Fruit fly (Drosophila melanogaster): ENCODE measurements around the gene MetRS-m.
A peak's percentile ranks its signal among the peaks of the same experiment; 100 is the strongest.

The MetRS-m gene

DNA sequence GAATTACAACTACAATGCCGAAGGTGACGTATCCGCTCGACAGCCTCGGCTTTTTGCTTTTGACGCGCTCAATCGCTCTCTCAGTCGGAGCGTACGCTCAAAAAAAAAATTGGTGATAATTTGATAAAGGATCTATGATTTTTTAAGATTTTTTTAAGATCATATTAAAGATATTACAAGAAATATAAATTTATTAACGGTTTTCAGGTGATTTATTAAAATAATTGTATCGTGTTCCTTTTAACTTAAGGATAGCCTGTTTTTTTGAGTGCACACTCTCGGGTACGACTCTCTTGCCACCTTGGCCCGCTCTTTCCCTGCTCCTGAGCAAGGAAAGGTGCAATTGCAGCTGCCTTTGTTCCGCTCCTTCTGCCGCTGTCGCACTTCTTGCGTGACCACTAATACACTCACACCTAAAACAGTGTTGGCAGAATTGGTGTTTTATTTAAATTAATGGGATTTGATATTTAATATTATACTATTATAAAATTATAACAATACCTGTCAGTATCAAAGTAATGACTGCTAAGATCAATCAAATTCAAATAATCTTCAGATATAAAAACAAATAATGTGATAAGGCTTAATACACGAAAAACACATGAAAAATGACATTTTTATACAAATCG, 18.2 kb upstream of the MetRS-m start (continued):
- TF ChIP-seq CG11456 (GFP tag; IDR thresholded peaks at IDR 0.05): peak; percentile 76
- TF ChIP-seq gfzf (GFP tag; optimal IDR thresholded peaks at IDR 0.05): no peak
- no peak for TF ChIP-seq Bteb2 (GFP tag; optimal IDR thresholded peaks at IDR 0.05)
- no peak for TF ChIP-seq Myb (GFP tag; optimal IDR thresholded peaks at IDR 0.05)
- peak; percentile 46 for TF ChIP-seq vfl (GFP tag; optimal IDR thresholded peaks at IDR 0.05)
- no peak for TF ChIP-seq Doc3 (GFP tag; IDR thresholded peaks at IDR 0.05; ENCODE audit: partially characterized antibody)
- TF ChIP-seq CG12942 (GFP tag; optimal IDR thresholded peaks at IDR 0.05): peak; percentile 52
- TF ChIP-seq sisA (GFP tag; IDR thresholded peaks at IDR 0.05): peak; percentile 70
- TF ChIP-seq sr (GFP tag; IDR thresholded peaks at IDR 0.05): no peak
- no peak for TF ChIP-seq CG14860 (GFP tag; IDR thresholded peaks at IDR 0.05; ENCODE audit: partially characterized antibody)
- TF ChIP-seq C15 (GFP tag; IDR thresholded peaks at IDR 0.05): no peak
- TF ChIP-seq Asciz (GFP tag; optimal IDR thresholded peaks at IDR 0.05): no peak
- TF ChIP-seq sna (GFP tag; IDR thresholded peaks at IDR 0.05; ENCODE audit: partially characterized antibody): no peak
- TF ChIP-seq bowl (GFP tag; IDR thresholded peaks at IDR 0.05): peak; percentile 61; the same call in 1 of the 2 replicates
- 0 out of 2 replicates have a peak, but pooled peaks have one; percentile 50 for TF ChIP-seq sens-2 (GFP tag; IDR thresholded peaks at IDR 0.05)
- peak; percentile 54; the same call in 1 of the 2 replicates for TF ChIP-seq al (GFP tag; IDR thresholded peaks at IDR 0.05)
- peak; percentile 71 for TF ChIP-seq CG6272 (GFP tag; IDR thresholded peaks at IDR 0.05)
- peak; percentile 32 for TF ChIP-seq CG5180 (GFP tag; optimal IDR thresholded peaks at IDR 0.05)
- peak; percentile 68 for TF ChIP-seq CG4730 (GFP tag; IDR thresholded peaks at IDR 0.05)
- peak; percentile 18 for TF ChIP-seq gcm2 (GFP tag; optimal IDR thresholded peaks at IDR 0.05)
- no peak for TF ChIP-seq CG12155 (GFP tag; optimal IDR thresholded peaks at IDR 0.05)
- no peak for TF ChIP-seq gro (GFP tag; optimal IDR thresholded peaks at IDR 0.05)
- no peak for TF ChIP-seq CG10321 (GFP tag; IDR thresholded peaks at IDR 0.05)
- TF ChIP-seq dmrt11E (tag; optimal IDR thresholded peaks at IDR 0.05): peak; percentile 91
- no peak for TF ChIP-seq tap (tag; optimal IDR thresholded peaks at IDR 0.05)
- peak; percentile 62; the same call in 2 of the 3 replicates for TF ChIP-seq z (GFP tag; IDR thresholded peaks at IDR 0.05)
- TF ChIP-seq CG6854 (GFP tag; optimal IDR thresholded peaks at IDR 0.05): peak; percentile 65
- TF ChIP-seq Awh (GFP tag; IDR thresholded peaks at IDR 0.05): peak; percentile 68
- TF ChIP-seq CG3847 (GFP tag; IDR thresholded peaks at IDR 0.05): peak; percentile 73
- TF ChIP-seq CG9797 (GFP tag; optimal IDR thresholded peaks at IDR 0.05): peak; percentile 3
- peak; percentile 67; the same call in 1 of the 2 replicates for TF ChIP-seq Nf-YA (GFP tag; IDR thresholded peaks at IDR 0.05)
- no peak for TF ChIP-seq Nf-YC (tag; optimal IDR thresholded peaks at IDR 0.05)
- TF ChIP-seq CG16815 (GFP tag; optimal IDR thresholded peaks at IDR 0.05): peak; percentile 82
- 0 out of 2 replicates have a peak, but pooled peaks have one; percentile 49 for TF ChIP-seq dati (GFP tag; IDR thresholded peaks at IDR 0.05)
- no peak for TF ChIP-seq dmrt99B (tag; optimal IDR thresholded peaks at IDR 0.05)
- peak; percentile 54 for TF ChIP-seq Aef1 (GFP tag; IDR thresholded peaks at IDR 0.05)
- no peak for TF ChIP-seq sug (tag; optimal IDR thresholded peaks at IDR 0.05)
- no peak for TF ChIP-seq fd64A (GFP tag; optimal IDR thresholded peaks at IDR 0.05)
- TF ChIP-seq tx (GFP tag; optimal IDR thresholded peaks at IDR 0.05): no peak
- TF ChIP-seq stc (GFP tag; IDR thresholded peaks at IDR 0.05): peak; percentile 86
- TF ChIP-seq nmo (GFP tag; optimal IDR thresholded peaks at IDR 0.05): peak; percentile 75
- TF ChIP-seq CG12769 (tag; optimal IDR thresholded peaks at IDR 0.05): no peak
- no peak for TF ChIP-seq Ets97D (GFP tag; optimal IDR thresholded peaks at IDR 0.05)
- TF ChIP-seq knrl (GFP tag; IDR thresholded peaks at IDR 0.05; ENCODE audit: partially characterized antibody): no peak

Measured in whole organism, embryonic.